Fruit fly (Drosophila melanogaster) Kc167 (cell line): Measurements from ENCODE around the gene CG11037.

ENCODE experiments used
- Sin3A ChIP-seq: fragments of >200 bp; optimal IDR thresholded peaks from 2 replicates; lab custom pipeline; 2018; ENCODE audit warnings: missing external identifiers
- h ChIP-seq: fragments of >200 bp; optimal IDR thresholded peaks from 3 replicates; lab custom pipeline; 2018; ENCODE audit warnings: missing external identifiers
- psq ChIP-seq: fragments of >200 bp; optimal IDR thresholded peaks from 2 replicates; lab custom pipeline; 2017; ENCODE audit warnings: missing external identifiers
- ttk ChIP-seq: sonication (Bioruptor generic); optimal IDR thresholded peaks from 2 replicates; lab custom pipeline; 2017; ENCODE audit warnings: missing external identifiers

dm6 chr3L:20990231-20990630 is 29.0 kb upstream of the CG11037 start:
- no peak for TF ChIP-seq h
- no peak for TF ChIP-seq ttk (lab: Kevin White, UChicago)
- TF ChIP-seq psq (lab: Kevin White, UChicago): no peak
- no peak for TF ChIP-seq Sin3A (lab: Kevin White, UChicago)
